Worm (Caenorhabditis elegans) whole organism, L3 larva: Measurements from ENCODE around the gene H19J13.2.

Source experiments
- R02D3.7 ChIP-seq: fragments of 150-350 bp; optimal IDR thresholded peaks from 2 replicates; lab custom pipeline; 2014; ENCODE audit warnings: missing biosample characterization, missing genetic modification characterization
- ZK546.5 ChIP-seq: sonication (generic microtip); optimal IDR thresholded peaks from 2 replicates; lab custom pipeline; 2017; ENCODE audit warnings: missing biosample characterization, missing genetic modification characterization
- aly-2 ChIP-seq: fragments of 150-350 bp; optimal IDR thresholded peaks from 2 replicates; lab custom pipeline; 2014; ENCODE audit warnings: missing biosample characterization, missing genetic modification characterization
- ama-1 ChIP-seq: fragments of 150-350 bp; optimal IDR thresholded peaks from 2 replicates; lab custom pipeline; 2018
- ceh-16 ChIP-seq: sonication (generic microtip); optimal IDR thresholded peaks from 2 replicates; lab custom pipeline; 2017; ENCODE audit warnings: missing biosample characterization, missing genetic modification characterization
- ceh-28 ChIP-seq: fragments of 150-350 bp; optimal IDR thresholded peaks from 2 replicates; lab custom pipeline; 2014; ENCODE audit warnings: missing biosample characterization, missing genetic modification reagents, missing genetic modification characterization
- ceh-82 ChIP-seq: fragments of 150-350 bp; optimal IDR thresholded peaks from 2 replicates; lab custom pipeline; 2014; ENCODE audit warnings: missing biosample characterization, missing genetic modification characterization
- ceh-9 ChIP-seq: sonication (generic microtip); optimal IDR thresholded peaks from 2 replicates; lab custom pipeline; 2018; ENCODE audit warnings: missing biosample characterization, missing genetic modification characterization
- daf-12 ChIP-seq: fragments of 150-350 bp; optimal IDR thresholded peaks from 2 replicates; lab custom pipeline; 2014; ENCODE audit warnings: missing biosample characterization, missing genetic modification reagents, missing genetic modification characterization
- egl-5 ChIP-seq: fragments of 150-350 bp; optimal IDR thresholded peaks from 2 replicates; lab custom pipeline; 2017; ENCODE audit warnings: missing biosample characterization, missing genetic modification reagents, missing genetic modification characterization, inconsistent platforms
- elt-1 ChIP-seq: fragments of 150-350 bp; optimal IDR thresholded peaks from 2 replicates; lab custom pipeline; 2014; ENCODE audit warnings: missing biosample characterization, missing genetic modification characterization
- elt-3 ChIP-seq, 3 experiments: fragments of 150-350 bp in 1 of 3; sonication (generic microtip) in 2 of 3; optimal IDR thresholded peaks; 2 replicates in 2 of 3; 4 replicates in 1 of 3; lab custom pipeline; 2014 to 2017; ENCODE audit warnings: missing biosample characterization in 3 of 3, missing genetic modification characterization in 3 of 3
- eor-1 ChIP-seq, 2 experiments: fragments of 150-350 bp; optimal IDR thresholded peaks; 2 replicates each; lab custom pipeline; 2014 to 2018; ENCODE audit warnings: missing biosample characterization in 2 of 2, missing genetic modification characterization in 2 of 2
- fkh-10 ChIP-seq: sonication (generic microtip); optimal IDR thresholded peaks from 2 replicates; lab custom pipeline; 2017; ENCODE audit warnings: missing biosample characterization, missing genetic modification reagents, missing genetic modification characterization
- fkh-2 ChIP-seq: fragments of 150-350 bp; optimal IDR thresholded peaks from 2 replicates; lab custom pipeline; 2014; ENCODE audit warnings: missing biosample characterization, missing genetic modification reagents, missing genetic modification characterization
- fos-1 ChIP-seq: fragments of 150-350 bp; optimal IDR thresholded peaks from 2 replicates; lab custom pipeline; 2014; ENCODE audit warnings: missing biosample characterization, missing genetic modification characterization
- jun-1 ChIP-seq: fragments of 150-350 bp; optimal IDR thresholded peaks from 2 replicates; lab custom pipeline; 2014; ENCODE audit warnings: missing biosample characterization, missing genetic modification reagents, missing genetic modification characterization
- lin-39 ChIP-seq: fragments of 150-350 bp; optimal IDR thresholded peaks from 2 replicates; lab custom pipeline; 2018; ENCODE audit warnings: missing biosample characterization, missing genetic modification reagents, missing genetic modification characterization
- lsy-12 ChIP-seq: sonication (generic microtip); optimal IDR thresholded peaks from 2 replicates; lab custom pipeline; 2016; ENCODE audit warnings: mild to moderate bottlenecking, missing genetic modification characterization, missing compliant biosample characterization
- mml-1 ChIP-seq: fragments of 150-350 bp; sonication (generic microtip); optimal IDR thresholded peaks from 3 replicates; lab custom pipeline; 2014; ENCODE audit warnings: missing biosample characterization, missing genetic modification characterization
- nfya-1 ChIP-seq: sonication (generic microtip); optimal IDR thresholded peaks from 2 replicates; lab custom pipeline; 2017; ENCODE audit warnings: missing genetic modification characterization, mild to moderate bottlenecking, missing compliant biosample characterization, antibody characterized with exemption, moderate library complexity; ENCODE audit not compliant: insufficient read depth
- nhr-11 ChIP-seq: fragments of 150-350 bp; optimal IDR thresholded peaks from 2 replicates; lab custom pipeline; 2014; ENCODE audit warnings: missing biosample characterization, missing genetic modification characterization
- nhr-12 ChIP-seq: fragments of 150-350 bp; optimal IDR thresholded peaks from 2 replicates; lab custom pipeline; 2014; ENCODE audit warnings: missing biosample characterization, missing genetic modification characterization
- nhr-23 ChIP-seq: fragments of 150-350 bp; optimal IDR thresholded peaks from 2 replicates; lab custom pipeline; 2014; ENCODE audit warnings: missing biosample characterization, missing genetic modification reagents, missing genetic modification characterization
- nhr-237 ChIP-seq: fragments of 150-350 bp; optimal IDR thresholded peaks from 2 replicates; lab custom pipeline; 2014; ENCODE audit warnings: missing biosample characterization, missing genetic modification characterization
- nhr-25 ChIP-seq: sonication (generic microtip); optimal IDR thresholded peaks from 2 replicates; lab custom pipeline; 2017; ENCODE audit warnings: missing biosample characterization, missing genetic modification characterization
- nhr-28 ChIP-seq: fragments of 150-350 bp; optimal IDR thresholded peaks from 2 replicates; lab custom pipeline; 2014; ENCODE audit warnings: missing biosample characterization, missing genetic modification characterization
- nhr-43 ChIP-seq: sonication (generic microtip); optimal IDR thresholded peaks from 2 replicates; lab custom pipeline; 2016; ENCODE audit warnings: mild to moderate bottlenecking, missing genetic modification characterization, missing compliant biosample characterization; ENCODE audit not compliant: poor library complexity, severe bottlenecking
- nhr-76 ChIP-seq: fragments of 150-350 bp; sonication (generic microtip); optimal IDR thresholded peaks from 5 replicates; lab custom pipeline; 2014; ENCODE audit warnings: missing biosample characterization, missing genetic modification characterization
- nhr-77 ChIP-seq: fragments of 150-350 bp; optimal IDR thresholded peaks from 2 replicates; lab custom pipeline; 2014; ENCODE audit warnings: missing biosample characterization, missing genetic modification characterization
- pha-4 ChIP-seq: fragments of 150-350 bp; optimal IDR thresholded peaks from 2 replicates; lab custom pipeline; 2014; ENCODE audit warnings: missing biosample characterization, missing genetic modification reagents, missing genetic modification characterization
- pqm-1 ChIP-seq: fragments of 150-350 bp; optimal IDR thresholded peaks from 2 replicates; lab custom pipeline; 2017; ENCODE audit warnings: missing biosample characterization, missing genetic modification characterization, inconsistent platforms
- skn-1 ChIP-seq: fragments of 150-350 bp; optimal IDR thresholded peaks from 2 replicates; lab custom pipeline; 2014; ENCODE audit warnings: missing biosample characterization, missing genetic modification characterization
- tbx-2 ChIP-seq: sonication (generic microtip); optimal IDR thresholded peaks from 2 replicates; lab custom pipeline; 2016; ENCODE audit warnings: mild to moderate bottlenecking, missing genetic modification characterization, missing compliant biosample characterization
- unc-62 ChIP-seq: fragments of 150-350 bp; sonication (generic microtip); optimal IDR thresholded peaks from 4 replicates; lab custom pipeline; 2014; ENCODE audit warnings: missing biosample characterization, missing genetic modification reagents, missing genetic modification characterization
- zag-1 ChIP-seq: fragments of 150-350 bp; optimal IDR thresholded peaks from 2 replicates; lab custom pipeline; 2014; ENCODE audit warnings: missing biosample characterization, missing genetic modification characterization
- ztf-11 ChIP-seq: fragments of 150-350 bp; optimal IDR thresholded peaks from 2 replicates; lab custom pipeline; 2014; ENCODE audit warnings: missing biosample characterization, missing genetic modification characterization
- ztf-4 ChIP-seq: fragments of 150-350 bp; optimal IDR thresholded peaks from 2 replicates; lab custom pipeline; 2014; ENCODE audit warnings: missing biosample characterization, missing genetic modification characterization

H19J13.2 gene

ce11 chrX:12273870-12274269, at the start of gene H19J13.2:
H19J13.2 (minus strand) TSS chrX:12273970.
- TF ChIP-seq ceh-82 (tag; lab: Kevin White, UChicago) (no peak), fkh-10 (no peak)

ce11 chrX:12323439-12323838, 49.7 kb upstream of the H19J13.2 start, which contains the start of gene srd-40:
srd-40 (plus strand) TSS chrX:12323739.
- TF ChIP-seq R02D3.7 (tag; lab: Kevin White, UChicago) (no peak), ztf-4 (tag; lab: Kevin White, UChicago) (no peak), pqm-1 (no peak), nhr-23 (tag; lab: Kevin White, UChicago) (no peak), nhr-77 (tag; lab: Kevin White, UChicago) (no peak), ZK546.5 (no peak), nfya-1 (tag; lab: Kevin White, UChicago) (no peak), egl-5 (tag; lab: Kevin White, UChicago) (no peak), ceh-28 (tag; lab: Kevin White, UChicago) (no peak), lsy-12 (tag; lab: Kevin White, UChicago) (no peak), lin-39 (tag; lab: Kevin White, UChicago) (no peak), elt-1 (no peak), pha-4 (no peak), jun-1 (tag; lab: Kevin White, UChicago) (no peak), mml-1 (tag; lab: Kevin White, UChicago) (no peak), nhr-43 (no peak), nhr-237 (no peak), ceh-9 (no peak), nhr-28 (tag; lab: Kevin White, UChicago) (no peak), eor-1 (tag; optimal IDR thresholded peaks at IDR 0.05; lab: Kevin White, UChicago) (no peak)
- TF ChIP-seq, all 47 proteins: peak for 0

ce11 chrX:12321357-12321756, 47.6 kb upstream of the H19J13.2 start, which contains the start of gene F17A2.13:
F17A2.13 (plus strand) TSS chrX:12321657.
- no peak for TF ChIP-seq egl-5 (tag; lab: Kevin White, UChicago)
- TF ChIP-seq elt-3 (tag; optimal IDR thresholded peaks at IDR 0.05; lab: Kevin White, UChicago): no peak
- TF ChIP-seq ztf-11 (tag; lab: Kevin White, UChicago): no peak
- no peak for TF ChIP-seq R02D3.7 (tag; lab: Kevin White, UChicago)
- TF ChIP-seq fos-1 (tag; lab: Kevin White, UChicago): no peak
- TF ChIP-seq nhr-28 (tag; lab: Kevin White, UChicago): no peak
- no peak for TF ChIP-seq nhr-12 (tag; lab: Kevin White, UChicago)
- TF ChIP-seq ceh-82 (tag; lab: Kevin White, UChicago): no peak
- no peak for TF ChIP-seq tbx-2
- TF ChIP-seq skn-1 (tag; lab: Kevin White, UChicago): no peak
- TF ChIP-seq nhr-25: no peak
- TF ChIP-seq aly-2 (tag; lab: Kevin White, UChicago): no peak
- no peak for TF ChIP-seq nhr-11
- TF ChIP-seq zag-1: no peak
- TF ChIP-seq nhr-23 (tag; lab: Kevin White, UChicago): no peak
- no peak for TF ChIP-seq ztf-4 (tag; lab: Kevin White, UChicago)
- no peak for TF ChIP-seq fkh-10
- TF ChIP-seq elt-1: no peak

- TF ChIP-seq pqm-1 (no peak), fkh-2 (tag; lab: Kevin White, UChicago) (no peak), ceh-28 (tag; lab: Kevin White, UChicago) (no peak), nhr-28 (tag; lab: Kevin White, UChicago) (no peak), nhr-77 (tag; lab: Kevin White, UChicago) (no peak), ceh-16 (tag; lab: Kevin White, UChicago) (no peak), pha-4 (no peak), ZK546.5 (no peak), fkh-10 (no peak)
- TF ChIP-seq, all 47 proteins: peak for 0
Measured at ce11 chrX:12320737-12321136, 47.0 kb upstream of the H19J13.2 start, which contains the start of gene ceh-40. ceh-40 (minus strand) TSS chrX:12320777.

- no peak for TF ChIP-seq nhr-77 (tag; lab: Kevin White, UChicago)
- no peak for TF ChIP-seq eor-1 (tag; optimal IDR thresholded peaks at IDR 0.05; lab: Kevin White, UChicago)
- no peak for TF ChIP-seq nhr-25
- TF ChIP-seq unc-62: no peak
- TF ChIP-seq zag-1: no peak
- TF ChIP-seq fos-1 (tag; lab: Kevin White, UChicago): no peak
- no peak for TF ChIP-seq jun-1 (tag; lab: Kevin White, UChicago)
- no peak for TF ChIP-seq ztf-11 (tag; lab: Kevin White, UChicago)
- no peak for TF ChIP-seq nhr-28 (tag; lab: Kevin White, UChicago)
- TF ChIP-seq nhr-11: no peak
- no peak for TF ChIP-seq nhr-23 (tag; lab: Kevin White, UChicago)
- no peak for TF ChIP-seq ama-1 (lab: Kevin White, UChicago)
- no peak for TF ChIP-seq R02D3.7 (tag; lab: Kevin White, UChicago)
- TF ChIP-seq ceh-28 (tag; lab: Kevin White, UChicago): no peak
- TF ChIP-seq daf-12 (tag; lab: Kevin White, UChicago): no peak
- no peak for TF ChIP-seq tbx-2
- TF ChIP-seq ceh-9: no peak
- TF ChIP-seq pha-4: no peak
- TF ChIP-seq nhr-76: no peak
- no peak for TF ChIP-seq ceh-16 (tag; lab: Kevin White, UChicago)
Measured at ce11 chrX:12317560-12317959, 43.8 kb upstream of the H19J13.2 start.
